Fruit fly (Drosophila melanogaster) whole organism, embryonic: ENCODE data around the gene DCAF12.
A peak's percentile ranks its signal among the peaks of the same experiment; 100 is the strongest.

ENCODE experiments used
- BEAF-32 ChIP-seq: fragments of 200-800 bp; sonication (Bioruptor generic); optimal IDR thresholded peaks from 3 replicates; lab custom pipeline; 2017; ENCODE audit warnings: missing biosample characterization, missing genetic modification characterization, mild to moderate bottlenecking, moderate library complexity, missing genetic modification reagents
- CG10959 ChIP-seq: fragments of 200-800 bp; sonication (Bioruptor generic); IDR thresholded peaks from 2 replicates; pipeline ENCODE4 v1.3.6; 2022; ENCODE audit warnings: missing biosample characterization, missing genetic modification characterization
- CG14667 ChIP-seq: fragments of 200-800 bp; sonication (Bioruptor generic); IDR thresholded peaks from 2 replicates; pipeline ENCODE4 v1.3.6; 2022; ENCODE audit warnings: missing biosample characterization, missing genetic modification characterization
- CG14965 ChIP-seq: fragments of 200-800 bp; sonication (Bioruptor generic); optimal IDR thresholded peaks from 2 replicates; lab custom pipeline; 2016; ENCODE audit warnings: missing biosample characterization, missing genetic modification characterization, borderline replicate concordance
- CG16779 ChIP-seq: fragments of 200-800 bp; sonication (Bioruptor generic); IDR thresholded peaks from 2 replicates; pipeline ENCODE4 v1.3.6; 2022; ENCODE audit warnings: missing biosample characterization, missing genetic modification characterization
- CG18619 ChIP-seq: fragments of 200-800 bp; sonication (Bioruptor generic); optimal IDR thresholded peaks from 3 replicates; lab custom pipeline; 2017; ENCODE audit warnings: missing biosample characterization, mild to moderate bottlenecking, missing genetic modification characterization
- CG2678 ChIP-seq: fragments of 200-800 bp; sonication (Bioruptor generic); optimal IDR thresholded peaks from 3 replicates; lab custom pipeline; 2019; ENCODE audit warnings: missing biosample characterization, mild to moderate bottlenecking, missing genetic modification characterization, moderate library complexity
- CG31388 ChIP-seq: fragments of 200-800 bp; sonication (Bioruptor generic); optimal IDR thresholded peaks from 2 replicates; lab custom pipeline; 2016; ENCODE audit warnings: missing biosample characterization, missing genetic modification characterization
- CG42726 ChIP-seq: fragments of 200-800 bp; sonication (Bioruptor generic); IDR thresholded peaks from 2 replicates; pipeline ENCODE4 v1.3.6; 2022; ENCODE audit warnings: missing biosample characterization, missing genetic modification characterization; ENCODE audit not compliant: partially characterized antibody
- CG4854 ChIP-seq: fragments of 200-800 bp; sonication (Bioruptor generic); optimal IDR thresholded peaks from 2 replicates; lab custom pipeline; 2016; ENCODE audit warnings: missing biosample characterization, missing genetic modification characterization, inconsistent platforms
- CG5953 ChIP-seq: fragments of 200-800 bp; sonication (Bioruptor generic); IDR thresholded peaks from 2 replicates; pipeline ENCODE4 v1.3.6; 2022; ENCODE audit warnings: missing biosample characterization, missing genetic modification characterization
- CG6175 ChIP-seq: fragments of 200-800 bp; sonication (Bioruptor generic); IDR thresholded peaks from 3 replicates; pipeline ENCODE4 v1.3.6; 2022; ENCODE audit warnings: missing biosample characterization, missing genetic modification characterization
- CG6654 ChIP-seq: fragments of 200-800 bp; sonication (Bioruptor generic); optimal IDR thresholded peaks from 2 replicates; lab custom pipeline; 2017; ENCODE audit warnings: missing biosample characterization, mild to moderate bottlenecking, missing genetic modification characterization
- CG8281 ChIP-seq: fragments of 200-800 bp; sonication (Bioruptor generic); optimal IDR thresholded peaks from 2 replicates; lab custom pipeline; 2018; ENCODE audit warnings: missing biosample characterization, mild to moderate bottlenecking, missing genetic modification characterization, moderate library complexity
- CG8478 ChIP-seq: fragments of >200 bp; optimal IDR thresholded peaks from 2 replicates; lab custom pipeline; 2018
- Dip3 ChIP-seq: fragments of 200-800 bp; sonication (Bioruptor generic); optimal IDR thresholded peaks from 3 replicates; lab custom pipeline; 2016; ENCODE audit warnings: missing biosample characterization, missing genetic modification characterization
- Doc3 ChIP-seq: fragments of 200-800 bp; sonication (Bioruptor generic); IDR thresholded peaks from 3 replicates; pipeline ENCODE4 v1.3.6; 2022; ENCODE audit warnings: missing biosample characterization, missing genetic modification characterization; ENCODE audit not compliant: partially characterized antibody
- Fer2 ChIP-seq: fragments of 200-800 bp; sonication (Bioruptor generic); optimal IDR thresholded peaks from 2 replicates; lab custom pipeline; 2018; ENCODE audit warnings: missing biosample characterization, mild to moderate bottlenecking, missing genetic modification characterization, moderate library complexity
- H2.0 ChIP-seq: fragments of 200-800 bp; sonication (Bioruptor generic); IDR thresholded peaks from 2 replicates; pipeline ENCODE4 v1.3.6; 2022; ENCODE audit warnings: missing biosample characterization, missing genetic modification characterization
- Hr51 ChIP-seq, 2 experiments: fragments of 200-800 bp; sonication (Bioruptor generic); optimal IDR thresholded peaks; 2 replicates in 1 of 2; 3 replicates in 1 of 2; lab custom pipeline; 2016 to 2018; ENCODE audit warnings: missing biosample characterization in 2 of 2, missing genetic modification characterization in 2 of 2, mild to moderate bottlenecking in 1 of 2, moderate library complexity in 1 of 2
- Med ChIP-seq: fragments of 200-800 bp; sonication (Bioruptor generic); peaks from one replicate; lab custom pipeline; 2016; ENCODE audit warnings: missing biosample characterization, missing genetic modification characterization, mild to moderate bottlenecking, inconsistent platforms, moderate library complexity
- NC2β ChIP-seq: fragments of 200-800 bp; sonication (Bioruptor generic); optimal IDR thresholded peaks from 2 replicates; lab custom pipeline; 2016; ENCODE audit warnings: missing biosample characterization, missing genetic modification characterization
- NfI ChIP-seq: fragments of 200-800 bp; sonication (Bioruptor generic); optimal IDR thresholded peaks from 3 replicates; lab custom pipeline; 2018; ENCODE audit warnings: missing biosample characterization, mild to moderate bottlenecking, missing genetic modification characterization, moderate library complexity
- Opbp ChIP-seq: fragments of 200-800 bp; sonication (Bioruptor generic); IDR thresholded peaks from 3 replicates; pipeline ENCODE4 v1.3.6; 2022; ENCODE audit warnings: missing biosample characterization, missing genetic modification characterization; ENCODE audit not compliant: partially characterized antibody
- Sox100B ChIP-seq: fragments of 200-800 bp; sonication (Bioruptor generic); optimal IDR thresholded peaks from 3 replicates; lab custom pipeline; 2018; ENCODE audit warnings: missing biosample characterization, mild to moderate bottlenecking, missing genetic modification characterization
- crol ChIP-seq: fragments of 200-800 bp; sonication (Bioruptor generic); IDR thresholded peaks from 2 replicates; pipeline ENCODE4 v1.3.6; 2022; ENCODE audit warnings: missing biosample characterization, missing genetic modification characterization
- danr ChIP-seq: fragments of 200-800 bp; sonication (Bioruptor generic); IDR thresholded peaks from 2 replicates; pipeline ENCODE4 v1.3.6; 2022; ENCODE audit warnings: missing biosample characterization, missing genetic modification characterization
- dysf ChIP-seq: fragments of 200-800 bp; sonication (Bioruptor generic); IDR thresholded peaks from 3 replicates; pipeline ENCODE4 v1.3.6; 2022; ENCODE audit warnings: missing biosample characterization, missing genetic modification characterization
- grau ChIP-seq: fragments of 200-800 bp; optimal IDR thresholded peaks from 3 replicates; lab custom pipeline; 2019; ENCODE audit warnings: missing biosample characterization, mild to moderate bottlenecking, missing genetic modification characterization, moderate library complexity
- kah ChIP-seq: fragments of 200-800 bp; sonication (Bioruptor generic); optimal IDR thresholded peaks from 2 replicates; lab custom pipeline; 2018; ENCODE audit warnings: missing biosample characterization, mild to moderate bottlenecking, missing genetic modification characterization
- nmo ChIP-seq: fragments of 200-800 bp; sonication (Bioruptor generic); optimal IDR thresholded peaks from 2 replicates; lab custom pipeline; 2018; ENCODE audit warnings: missing biosample characterization, mild to moderate bottlenecking, missing genetic modification characterization, moderate library complexity
- odd ChIP-seq: fragments of 200-800 bp; sonication (Bioruptor generic); optimal IDR thresholded peaks from 2 replicates; lab custom pipeline; 2017; ENCODE audit warnings: missing biosample characterization, mild to moderate bottlenecking, missing genetic modification characterization
- pros ChIP-seq: fragments of 200-800 bp; sonication (Bioruptor generic); optimal IDR thresholded peaks from 3 replicates; lab custom pipeline; 2019; ENCODE audit warnings: missing biosample characterization, mild to moderate bottlenecking, missing genetic modification characterization, moderate library complexity
- schlank ChIP-seq: fragments of 200-800 bp; sonication (Bioruptor generic); optimal IDR thresholded peaks from 2 replicates; lab custom pipeline; 2018; ENCODE audit warnings: missing biosample characterization, mild to moderate bottlenecking, missing genetic modification characterization
- sna ChIP-seq: fragments of 200-800 bp; sonication (Bioruptor generic); IDR thresholded peaks from 2 replicates; pipeline ENCODE4 v1.3.6; 2022; ENCODE audit warnings: missing biosample characterization, missing genetic modification characterization; ENCODE audit not compliant: partially characterized antibody
- tap ChIP-seq: fragments of 200-800 bp; optimal IDR thresholded peaks from 3 replicates; lab custom pipeline; 2019; ENCODE audit warnings: missing biosample characterization, mild to moderate bottlenecking, missing genetic modification characterization, moderate library complexity
- tgo ChIP-seq: fragments of 200-800 bp; sonication (Bioruptor generic); IDR thresholded peaks from 3 replicates; pipeline ENCODE4 v1.3.6; 2022; ENCODE audit warnings: missing biosample characterization, missing genetic modification characterization
- unpg ChIP-seq: fragments of 200-800 bp; sonication (Bioruptor generic); optimal IDR thresholded peaks from 3 replicates; lab custom pipeline; 2018; ENCODE audit warnings: missing biosample characterization, mild to moderate bottlenecking, missing genetic modification characterization, moderate library complexity
- vvl ChIP-seq: fragments of 200-800 bp; sonication (Bioruptor generic); IDR thresholded peaks from 2 replicates; pipeline ENCODE4 v1.3.6; 2022; ENCODE audit warnings: missing biosample characterization, missing genetic modification characterization
- wek ChIP-seq: fragments of 200-800 bp; sonication (Bioruptor generic); optimal IDR thresholded peaks from 3 replicates; lab custom pipeline; 2018; ENCODE audit warnings: missing biosample characterization, mild to moderate bottlenecking, missing genetic modification characterization, moderate library complexity

The DCAF12 gene

DNA sequence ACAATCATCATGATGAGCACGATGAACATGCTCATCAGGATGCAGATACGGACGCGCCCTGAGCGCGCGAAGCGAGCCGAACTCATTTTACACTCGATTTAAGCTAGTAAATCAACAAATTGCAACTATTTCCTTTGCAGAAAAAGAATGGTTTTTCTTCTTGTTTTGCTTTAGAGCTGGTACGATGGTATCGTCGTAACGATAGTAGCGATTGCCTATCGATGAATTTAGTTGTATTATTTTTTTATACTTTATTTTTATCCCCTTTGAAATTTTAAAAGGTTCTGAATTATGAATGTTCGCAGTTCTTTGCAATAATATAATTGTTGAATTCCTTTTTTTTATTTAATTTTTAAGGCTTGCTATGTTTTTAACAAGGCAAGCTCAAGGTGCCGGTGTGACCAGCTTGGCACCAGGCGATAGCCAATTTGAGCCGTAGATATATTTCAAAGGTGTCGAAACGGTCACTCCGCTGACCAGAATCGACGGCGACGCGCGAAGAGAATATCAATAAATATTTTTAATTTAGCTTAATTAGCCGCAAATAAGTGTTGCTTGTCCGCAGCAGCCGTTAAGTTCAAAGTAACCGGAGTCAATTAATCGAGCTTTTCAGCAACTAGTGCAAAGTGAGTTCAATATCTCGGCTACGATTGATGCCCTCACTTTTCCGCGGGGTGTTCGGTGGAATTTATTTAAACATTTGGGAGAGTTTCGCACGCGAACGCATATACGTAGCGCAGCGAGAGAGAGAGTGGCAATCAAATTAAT is 49.4 kb downstream of the DCAF12 start, which contains the start of the genes CG12213 and GC1 (continued):
- TF ChIP-seq unpg: no peak
- TF ChIP-seq NfI: peak; percentile 18
- TF ChIP-seq CG6175 (GFP tag; lab: Robert Waterston, UW): no peak
- TF ChIP-seq CG2678 (tag; lab: Kevin White, UChicago): peak; percentile 11
- no peak for TF ChIP-seq danr
- no peak for TF ChIP-seq kah (GFP tag; lab: Kevin White, UChicago)
- TF ChIP-seq Doc3 (GFP tag; lab: Robert Waterston, UW): peak; percentile 99
- TF ChIP-seq Hr51 (GFP tag; optimal IDR thresholded peaks at IDR 0.05; lab: Kevin White, UChicago): peak in 1 of 2 experiments; percentile 9
- no peak for TF ChIP-seq schlank
- TF ChIP-seq grau (tag; lab: Kevin White, UChicago): peak; percentile 43
- no peak for TF ChIP-seq H2.0 (GFP tag; lab: Robert Waterston, UW)
- no peak for TF ChIP-seq CG8478 (lab: Kevin White, UChicago)
- no peak for TF ChIP-seq dysf (GFP tag; lab: Robert Waterston, UW)
- TF ChIP-seq BEAF-32: peak; percentile 99
- no peak for TF ChIP-seq CG18619 (GFP tag; lab: Kevin White, UChicago)
- TF ChIP-seq Fer2 (tag; lab: Kevin White, UChicago): no peak
- no peak for TF ChIP-seq tap (tag; lab: Kevin White, UChicago)
- no peak for TF ChIP-seq Dip3 (GFP tag; lab: Kevin White, UChicago)
- TF ChIP-seq CG16779 (GFP tag; lab: Robert Waterston, UW): no peak
- TF ChIP-seq CG6654 (GFP tag; lab: Kevin White, UChicago): no peak
- no peak for TF ChIP-seq CG10959 (GFP tag; lab: Robert Waterston, UW)
- TF ChIP-seq Med (GFP tag; lab: Kevin White, UChicago): peak; percentile 85
- TF ChIP-seq CG14965 (GFP tag; lab: Kevin White, UChicago): no peak
- no peak for TF ChIP-seq CG8281
- TF ChIP-seq CG5953 (GFP tag; lab: Robert Waterston, UW): no peak
- TF ChIP-seq CG4854: peak; percentile 45
- TF ChIP-seq CG14667 (GFP tag; lab: Robert Waterston, UW): no peak
- peak; percentile 3 for TF ChIP-seq Sox100B
- TF ChIP-seq NC2β (GFP tag; lab: Kevin White, UChicago): no peak
- peak; percentile 80 for TF ChIP-seq nmo
- no peak for TF ChIP-seq CG31388 (GFP tag; lab: Kevin White, UChicago)
- no peak for TF ChIP-seq pros
- peak; percentile 99 for TF ChIP-seq sna (GFP tag; lab: Robert Waterston, UW)
- peak; percentile 2 for TF ChIP-seq wek (GFP tag; lab: Kevin White, UChicago)
- no peak for TF ChIP-seq tgo (GFP tag; lab: Robert Waterston, UW)
- TF ChIP-seq Opbp (GFP tag; lab: Robert Waterston, UW): peak; percentile 97
- TF ChIP-seq odd (GFP tag; lab: Kevin White, UChicago): no peak
- TF ChIP-seq vvl (GFP tag; lab: Robert Waterston, UW): peak; percentile 10; the same call in 1 of the 2 replicates
- peak; percentile 72 for TF ChIP-seq crol (GFP tag; lab: Robert Waterston, UW)
- TF ChIP-seq CG42726: peak; percentile 97
